Worm (Caenorhabditis elegans) whole organism, L2 larva: ENCODE results near the gene sre-51.

Experiments
- aly-2 ChIP-seq: fragments of 150-350 bp; optimal IDR thresholded peaks from 2 replicates; lab custom pipeline; 2014; ENCODE audit warnings: missing biosample characterization, missing genetic modification characterization
- ama-1 ChIP-seq: fragments of 150-350 bp; optimal IDR thresholded peaks from 2 replicates; lab custom pipeline; 2018; ENCODE audit warnings: inconsistent platforms
- ceh-16 ChIP-seq: fragments of 150-350 bp; optimal IDR thresholded peaks from 2 replicates; lab custom pipeline; 2014; ENCODE audit warnings: missing biosample characterization, missing genetic modification characterization
- gmeb-1 ChIP-seq: fragments of 150-350 bp; optimal IDR thresholded peaks from 2 replicates; lab custom pipeline; 2014; ENCODE audit warnings: missing biosample characterization, missing genetic modification characterization
- mdl-1 ChIP-seq, 2 experiments: fragments of 150-350 bp in 1 of 2; sonication (generic microtip) in 1 of 2; optimal IDR thresholded peaks; 2 replicates each; lab custom pipeline; 2017; ENCODE audit warnings: missing biosample characterization in 2 of 2, missing genetic modification characterization in 2 of 2
- nhr-23 ChIP-seq: fragments of 150-350 bp; optimal IDR thresholded peaks from 2 replicates; lab custom pipeline; 2014; ENCODE audit warnings: missing biosample characterization, missing genetic modification reagents, missing genetic modification characterization
- sma-3 ChIP-seq: sonication (generic microtip); optimal IDR thresholded peaks from 2 replicates; lab custom pipeline; 2016; ENCODE audit warnings: missing genetic modification reagents, missing genetic modification characterization, missing compliant biosample characterization

ce11 chrII:12263971-12264554 lies 47.6 kb upstream of the sre-51 start, which contains the start of gene faxc-1:
- TF ChIP-seq aly-2 (tag; lab: Kevin White, UChicago) (no peak), nhr-23 (tag; lab: Kevin White, UChicago) (no peak), mdl-1 (tag; optimal IDR thresholded peaks at IDR 0.05; lab: Kevin White, UChicago) (no peak), ceh-16 (tag; lab: Kevin White, UChicago) (no peak), ama-1 (lab: Kevin White, UChicago) (no peak), sma-3 (GFP tag; lab: Kevin White, UChicago) (no peak), gmeb-1 (tag; lab: Kevin White, UChicago) (peak; percentile 5)
